Worm (Caenorhabditis elegans) whole organism, L3 larva: ENCODE measurements around the gene F56F11.2.
A peak's percentile ranks its signal among the peaks of the same experiment; 100 is the strongest.

ENCODE experiments used
- R02D3.7 ChIP-seq: fragments of 150-350 bp; optimal IDR thresholded peaks from 2 replicates; lab custom pipeline; 2014; ENCODE audit warnings: missing biosample characterization, missing genetic modification characterization
- ZK546.5 ChIP-seq: sonication (generic microtip); optimal IDR thresholded peaks from 2 replicates; lab custom pipeline; 2017; ENCODE audit warnings: missing biosample characterization, missing genetic modification characterization
- aly-2 ChIP-seq: fragments of 150-350 bp; optimal IDR thresholded peaks from 2 replicates; lab custom pipeline; 2014; ENCODE audit warnings: missing biosample characterization, missing genetic modification characterization
- ama-1 ChIP-seq: fragments of 150-350 bp; optimal IDR thresholded peaks from 2 replicates; lab custom pipeline; 2018
- ceh-16 ChIP-seq: sonication (generic microtip); optimal IDR thresholded peaks from 2 replicates; lab custom pipeline; 2017; ENCODE audit warnings: missing biosample characterization, missing genetic modification characterization
- ceh-28 ChIP-seq: fragments of 150-350 bp; optimal IDR thresholded peaks from 2 replicates; lab custom pipeline; 2014; ENCODE audit warnings: missing biosample characterization, missing genetic modification reagents, missing genetic modification characterization
- ceh-82 ChIP-seq: fragments of 150-350 bp; optimal IDR thresholded peaks from 2 replicates; lab custom pipeline; 2014; ENCODE audit warnings: missing biosample characterization, missing genetic modification characterization
- ceh-9 ChIP-seq: sonication (generic microtip); optimal IDR thresholded peaks from 2 replicates; lab custom pipeline; 2018; ENCODE audit warnings: missing biosample characterization, missing genetic modification characterization
- daf-12 ChIP-seq: fragments of 150-350 bp; optimal IDR thresholded peaks from 2 replicates; lab custom pipeline; 2014; ENCODE audit warnings: missing biosample characterization, missing genetic modification reagents, missing genetic modification characterization
- egl-27 ChIP-seq: sonication (generic microtip); optimal IDR thresholded peaks from 4 replicates; lab custom pipeline; 2017; ENCODE audit warnings: missing biosample characterization, missing genetic modification reagents, missing genetic modification characterization
- egl-5 ChIP-seq: fragments of 150-350 bp; optimal IDR thresholded peaks from 2 replicates; lab custom pipeline; 2017; ENCODE audit warnings: missing biosample characterization, missing genetic modification reagents, missing genetic modification characterization, inconsistent platforms
- elt-1 ChIP-seq: fragments of 150-350 bp; optimal IDR thresholded peaks from 2 replicates; lab custom pipeline; 2014; ENCODE audit warnings: missing biosample characterization, missing genetic modification characterization
- elt-2 ChIP-seq: sonication (generic microtip); optimal IDR thresholded peaks from 2 replicates; lab custom pipeline; 2016; ENCODE audit warnings: missing genetic modification reagents, mild to moderate bottlenecking, missing genetic modification characterization, missing compliant biosample characterization
- elt-3 ChIP-seq, 3 experiments: fragments of 150-350 bp in 1 of 3; sonication (generic microtip) in 2 of 3; optimal IDR thresholded peaks; 2 replicates in 2 of 3; 4 replicates in 1 of 3; lab custom pipeline; 2014 to 2017; ENCODE audit warnings: missing biosample characterization in 3 of 3, missing genetic modification characterization in 3 of 3
- eor-1 ChIP-seq, 2 experiments: fragments of 150-350 bp; optimal IDR thresholded peaks; 2 replicates each; lab custom pipeline; 2014 to 2018; ENCODE audit warnings: missing biosample characterization in 2 of 2, missing genetic modification characterization in 2 of 2
- fkh-10 ChIP-seq: sonication (generic microtip); optimal IDR thresholded peaks from 2 replicates; lab custom pipeline; 2017; ENCODE audit warnings: missing biosample characterization, missing genetic modification reagents, missing genetic modification characterization
- fkh-2 ChIP-seq: fragments of 150-350 bp; optimal IDR thresholded peaks from 2 replicates; lab custom pipeline; 2014; ENCODE audit warnings: missing biosample characterization, missing genetic modification reagents, missing genetic modification characterization
- fos-1 ChIP-seq: fragments of 150-350 bp; optimal IDR thresholded peaks from 2 replicates; lab custom pipeline; 2014; ENCODE audit warnings: missing biosample characterization, missing genetic modification characterization
- hmg-11 ChIP-seq: sonication (generic microtip); optimal IDR thresholded peaks from 2 replicates; lab custom pipeline; 2016; ENCODE audit warnings: missing genetic modification characterization, missing compliant biosample characterization
- jun-1 ChIP-seq: fragments of 150-350 bp; optimal IDR thresholded peaks from 2 replicates; lab custom pipeline; 2014; ENCODE audit warnings: missing biosample characterization, missing genetic modification reagents, missing genetic modification characterization
- lin-15B ChIP-seq: fragments of 150-350 bp; optimal IDR thresholded peaks from 2 replicates; lab custom pipeline; 2014; ENCODE audit warnings: missing biosample characterization, missing genetic modification characterization
- lin-39 ChIP-seq: fragments of 150-350 bp; optimal IDR thresholded peaks from 2 replicates; lab custom pipeline; 2018; ENCODE audit warnings: missing biosample characterization, missing genetic modification reagents, missing genetic modification characterization
- lsy-12 ChIP-seq: sonication (generic microtip); optimal IDR thresholded peaks from 2 replicates; lab custom pipeline; 2016; ENCODE audit warnings: mild to moderate bottlenecking, missing genetic modification characterization, missing compliant biosample characterization
- mdl-1 ChIP-seq: fragments of 150-350 bp; optimal IDR thresholded peaks from 2 replicates; lab custom pipeline; 2014; ENCODE audit warnings: missing biosample characterization, missing genetic modification characterization
- mml-1 ChIP-seq: fragments of 150-350 bp; sonication (generic microtip); optimal IDR thresholded peaks from 3 replicates; lab custom pipeline; 2014; ENCODE audit warnings: missing biosample characterization, missing genetic modification characterization
- nfya-1 ChIP-seq: sonication (generic microtip); optimal IDR thresholded peaks from 2 replicates; lab custom pipeline; 2017; ENCODE audit warnings: missing genetic modification characterization, mild to moderate bottlenecking, missing compliant biosample characterization, antibody characterized with exemption, moderate library complexity; ENCODE audit not compliant: insufficient read depth
- nhr-11 ChIP-seq: fragments of 150-350 bp; optimal IDR thresholded peaks from 2 replicates; lab custom pipeline; 2014; ENCODE audit warnings: missing biosample characterization, missing genetic modification characterization
- nhr-12 ChIP-seq: fragments of 150-350 bp; optimal IDR thresholded peaks from 2 replicates; lab custom pipeline; 2014; ENCODE audit warnings: missing biosample characterization, missing genetic modification characterization
- nhr-23 ChIP-seq: fragments of 150-350 bp; optimal IDR thresholded peaks from 2 replicates; lab custom pipeline; 2014; ENCODE audit warnings: missing biosample characterization, missing genetic modification reagents, missing genetic modification characterization
- nhr-237 ChIP-seq: fragments of 150-350 bp; optimal IDR thresholded peaks from 2 replicates; lab custom pipeline; 2014; ENCODE audit warnings: missing biosample characterization, missing genetic modification characterization
- nhr-25 ChIP-seq: sonication (generic microtip); optimal IDR thresholded peaks from 2 replicates; lab custom pipeline; 2017; ENCODE audit warnings: missing biosample characterization, missing genetic modification characterization
- nhr-28 ChIP-seq: fragments of 150-350 bp; optimal IDR thresholded peaks from 2 replicates; lab custom pipeline; 2014; ENCODE audit warnings: missing biosample characterization, missing genetic modification characterization
- nhr-43 ChIP-seq: sonication (generic microtip); optimal IDR thresholded peaks from 2 replicates; lab custom pipeline; 2016; ENCODE audit warnings: mild to moderate bottlenecking, missing genetic modification characterization, missing compliant biosample characterization; ENCODE audit not compliant: poor library complexity, severe bottlenecking
- nhr-67 ChIP-seq: fragments of 150-350 bp; optimal IDR thresholded peaks from 2 replicates; lab custom pipeline; 2014; ENCODE audit warnings: missing biosample characterization, missing genetic modification characterization
- nhr-76 ChIP-seq: fragments of 150-350 bp; sonication (generic microtip); optimal IDR thresholded peaks from 5 replicates; lab custom pipeline; 2014; ENCODE audit warnings: missing biosample characterization, missing genetic modification characterization
- nhr-77 ChIP-seq: fragments of 150-350 bp; optimal IDR thresholded peaks from 2 replicates; lab custom pipeline; 2014; ENCODE audit warnings: missing biosample characterization, missing genetic modification characterization
- pha-4 ChIP-seq: fragments of 150-350 bp; optimal IDR thresholded peaks from 2 replicates; lab custom pipeline; 2014; ENCODE audit warnings: missing biosample characterization, missing genetic modification reagents, missing genetic modification characterization
- pqm-1 ChIP-seq: fragments of 150-350 bp; optimal IDR thresholded peaks from 2 replicates; lab custom pipeline; 2017; ENCODE audit warnings: missing biosample characterization, missing genetic modification characterization, inconsistent platforms
- sea-2 ChIP-seq: fragments of 150-350 bp; sonication (generic microtip); optimal IDR thresholded peaks from 4 replicates; lab custom pipeline; 2014; ENCODE audit warnings: missing biosample characterization, missing genetic modification reagents, missing genetic modification characterization
- skn-1 ChIP-seq: fragments of 150-350 bp; optimal IDR thresholded peaks from 2 replicates; lab custom pipeline; 2014; ENCODE audit warnings: missing biosample characterization, missing genetic modification characterization
- snpc-4 ChIP-seq: fragments of 150-350 bp; optimal IDR thresholded peaks from 2 replicates; lab custom pipeline; 2014; ENCODE audit warnings: missing biosample characterization, missing genetic modification characterization
- tbx-2 ChIP-seq: sonication (generic microtip); optimal IDR thresholded peaks from 2 replicates; lab custom pipeline; 2016; ENCODE audit warnings: mild to moderate bottlenecking, missing genetic modification characterization, missing compliant biosample characterization
- unc-39 ChIP-seq: sonication (generic microtip); optimal IDR thresholded peaks from 4 replicates; lab custom pipeline; 2017; ENCODE audit warnings: missing biosample characterization, missing genetic modification characterization
- unc-62 ChIP-seq: fragments of 150-350 bp; sonication (generic microtip); optimal IDR thresholded peaks from 4 replicates; lab custom pipeline; 2014; ENCODE audit warnings: missing biosample characterization, missing genetic modification reagents, missing genetic modification characterization
- zag-1 ChIP-seq: fragments of 150-350 bp; optimal IDR thresholded peaks from 2 replicates; lab custom pipeline; 2014; ENCODE audit warnings: missing biosample characterization, missing genetic modification characterization
- ztf-11 ChIP-seq: fragments of 150-350 bp; optimal IDR thresholded peaks from 2 replicates; lab custom pipeline; 2014; ENCODE audit warnings: missing biosample characterization, missing genetic modification characterization
- ztf-4 ChIP-seq: fragments of 150-350 bp; optimal IDR thresholded peaks from 2 replicates; lab custom pipeline; 2014; ENCODE audit warnings: missing biosample characterization, missing genetic modification characterization

The F56F11.2 gene

DNA sequence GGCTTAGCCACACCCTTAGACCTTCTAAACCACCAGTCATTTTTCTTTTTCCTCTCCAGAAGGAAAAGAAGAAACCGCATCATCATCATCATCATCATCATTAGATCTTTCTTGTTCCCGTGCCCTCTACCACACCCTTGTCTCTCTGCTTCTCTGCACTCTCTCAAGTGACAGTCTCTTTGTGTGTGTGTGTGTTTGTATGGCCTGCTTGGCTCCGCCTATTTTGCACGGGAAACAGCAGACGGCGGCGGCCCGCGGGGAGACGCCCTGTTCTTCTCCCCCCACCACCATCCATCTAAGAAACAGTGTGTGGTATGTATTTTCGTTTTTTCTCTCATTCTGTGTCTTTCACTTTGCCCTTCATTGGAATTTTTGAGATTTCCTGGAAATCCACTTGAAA lies 10.3 kb upstream of the F56F11.2 start:
- TF ChIP-seq nhr-12 (no peak), mdl-1 (peak; percentile 30), pha-4 (tag; lab: Kevin White, UChicago) (no peak), pqm-1 (tag; lab: Kevin White, UChicago) (peak; percentile 57), lsy-12 (tag; lab: Kevin White, UChicago) (peak; percentile 29), nfya-1 (tag; lab: Kevin White, UChicago) (peak; percentile 71), eor-1 (tag; optimal IDR thresholded peaks at IDR 0.05; lab: Kevin White, UChicago) (no peak), egl-5 (peak; percentile 6), zag-1 (tag; lab: Kevin White, UChicago) (no peak), ceh-82 (no peak), skn-1 (peak; percentile 25), ama-1 (lab: Kevin White, UChicago) (no peak), daf-12 (tag; lab: Kevin White, UChicago) (no peak), nhr-76 (no peak), ZK546.5 (no peak), fos-1 (no peak), sea-2 (GFP tag; lab: Kevin White, UChicago) (no peak), nhr-43 (peak; percentile 84), fkh-10 (no peak), ztf-11 (tag; lab: Kevin White, UChicago) (no peak), ceh-9 (tag; lab: Kevin White, UChicago) (no peak), ceh-16 (no peak), lin-39 (tag; lab: Kevin White, UChicago) (peak; percentile 63), fkh-2 (tag; lab: Kevin White, UChicago) (no peak), aly-2 (no peak), nhr-67 (tag; lab: Kevin White, UChicago) (no peak), elt-2 (tag; lab: Kevin White, UChicago) (peak; percentile 63), ceh-28 (tag; lab: Kevin White, UChicago) (peak; percentile 62), nhr-25 (tag; lab: Kevin White, UChicago) (peak; percentile 95), ztf-4 (tag; lab: Kevin White, UChicago) (no peak), elt-3 (tag; optimal IDR thresholded peaks at IDR 0.05; lab: Kevin White, UChicago) (peak in 1 of 3 experiments; percentile 77), nhr-11 (tag; lab: Kevin White, UChicago) (no peak), tbx-2 (tag; lab: Kevin White, UChicago) (peak; percentile 11), unc-39 (tag; lab: Kevin White, UChicago) (no peak), unc-62 (peak; percentile 56), nhr-237 (tag; lab: Kevin White, UChicago) (no peak), egl-27 (tag; lab: Kevin White, UChicago) (no peak), lin-15B (tag; lab: Kevin White, UChicago) (peak; percentile 7), R02D3.7 (tag; lab: Kevin White, UChicago) (no peak), elt-1 (tag; lab: Kevin White, UChicago) (peak; percentile 25), jun-1 (peak; percentile 65), nhr-77 (no peak), mml-1 (no peak), hmg-11 (tag; lab: Kevin White, UChicago) (peak; percentile 44), nhr-28 (no peak), nhr-23 (peak; percentile 90), snpc-4 (tag; lab: Kevin White, UChicago) (no peak)

DNA sequence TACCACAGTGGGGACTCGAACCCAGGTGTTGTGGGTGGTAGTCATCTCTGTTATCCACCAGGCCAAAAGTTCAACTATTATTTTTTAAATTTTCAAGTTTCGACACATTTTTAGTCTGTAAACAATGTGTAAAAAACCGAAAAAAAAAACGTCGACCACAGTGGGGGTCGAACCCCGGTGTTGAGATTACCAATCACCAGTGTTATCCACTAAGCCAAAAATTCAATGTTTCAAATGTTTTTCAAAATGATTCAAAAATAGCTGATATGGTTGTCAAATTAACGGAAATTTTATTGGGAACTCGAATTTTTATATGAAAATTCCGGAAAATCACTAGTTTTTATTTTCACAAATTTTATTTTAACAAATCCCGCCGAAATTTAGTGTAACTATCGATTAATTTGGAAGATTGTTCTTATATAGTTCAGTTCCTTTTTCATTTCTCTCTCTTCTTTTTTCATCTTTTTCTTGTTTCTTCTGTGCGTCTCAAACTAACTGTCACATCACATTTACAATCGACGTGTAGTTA lies 8.9 kb upstream of the F56F11.2 start:
- peak; percentile 22 for TF ChIP-seq nhr-23
- no peak for TF ChIP-seq mdl-1
